Worm (Caenorhabditis elegans): ENCODE results near the gene srx-136.

The srx-136 gene

ce11 chrV:13816877-13817276, 40.4 kb upstream of the srx-136 start, which contains the start of gene F55B12.2:
Gene F55B12.2 (minus strand): TSS chrV:13816977.
- TF ChIP-seq unc-120 (tag; optimal IDR thresholded peaks at IDR 0.05; ENCODE audit: poor library complexity, severe bottlenecking) (no peak), ceh-83 (GFP tag; optimal IDR thresholded peaks at IDR 0.05) (no peak), ceh-43 (GFP tag; optimal IDR thresholded peaks at IDR 0.05) (no peak), lin-13 (tag; optimal IDR thresholded peaks at IDR 0.05) (no peak), ces-1 (GFP tag; optimal IDR thresholded peaks at IDR 0.05) (no peak), sptf-1 (tag; optimal IDR thresholded peaks at IDR 0.05) (no peak), flh-1 (GFP tag; optimal IDR thresholded peaks at IDR 0.05) (no peak), ceh-39 (tag; optimal IDR thresholded peaks at IDR 0.05) (no peak), cnd-1 (tag; optimal IDR thresholded peaks at IDR 0.05) (no peak), bed-3 (GFP tag; optimal IDR thresholded peaks at IDR 0.05) (no peak), ham-2 (GFP tag; optimal IDR thresholded peaks at IDR 0.05) (no peak), nhr-2 (tag; optimal IDR thresholded peaks at IDR 0.05) (no peak), nhr-28 (tag; optimal IDR thresholded peaks at IDR 0.05) (no peak), sem-2 (GFP tag; optimal IDR thresholded peaks at IDR 0.05) (no peak), snpc-4 (tag; optimal IDR thresholded peaks at IDR 0.05) (no peak), nhr-76 (tag; optimal IDR thresholded peaks at IDR 0.05) (no peak), lsy-2 (tag; optimal IDR thresholded peaks at IDR 0.05) (no peak), M03D4.4 (tag; optimal IDR thresholded peaks at IDR 0.05) (no peak), blmp-1 (tag; optimal IDR thresholded peaks at IDR 0.05) (no peak)

- TF ChIP-seq elt-3 (tag; optimal IDR thresholded peaks at IDR 0.05) (no peak), lsy-2 (tag; optimal IDR thresholded peaks at IDR 0.05) (peak; percentile 67), ceh-83 (GFP tag; optimal IDR thresholded peaks at IDR 0.05) (no peak), bed-3 (GFP tag; optimal IDR thresholded peaks at IDR 0.05) (no peak), sem-2 (GFP tag; optimal IDR thresholded peaks at IDR 0.05) (no peak), lin-13 (tag; optimal IDR thresholded peaks at IDR 0.05) (peak; percentile 61), elt-1 (tag; optimal IDR thresholded peaks at IDR 0.05; ENCODE audit: borderline replicate concordance, insufficient read depth) (no peak), zip-8 (tag; optimal IDR thresholded peaks at IDR 0.05) (no peak), sptf-1 (tag; optimal IDR thresholded peaks at IDR 0.05) (no peak), snpc-4 (tag; optimal IDR thresholded peaks at IDR 0.05) (no peak), nhr-237 (tag; optimal IDR thresholded peaks at IDR 0.05) (no peak), ceh-39 (tag; optimal IDR thresholded peaks at IDR 0.05) (no peak), ces-1 (GFP tag; optimal IDR thresholded peaks at IDR 0.05) (no peak), unc-120 (tag; optimal IDR thresholded peaks at IDR 0.05; ENCODE audit: poor library complexity, severe bottlenecking) (no peak), flh-1 (GFP tag; optimal IDR thresholded peaks at IDR 0.05) (no peak), hlh-1 (tag; optimal IDR thresholded peaks at IDR 0.05) (peak; percentile 51), ztf-11 (tag; optimal IDR thresholded peaks at IDR 0.05) (no peak), pha-4 (tag; optimal IDR thresholded peaks at IDR 0.05) (peak; percentile 60), unc-39 (tag; optimal IDR thresholded peaks at IDR 0.05) (no peak), lin-32 (GFP tag; optimal IDR thresholded peaks at IDR 0.05) (peak; percentile 55), nhr-76 (tag; optimal IDR thresholded peaks at IDR 0.05) (no peak), drap-1 (GFP tag; optimal IDR thresholded peaks at IDR 0.05) (peak; percentile 23), M03D4.4 (tag; optimal IDR thresholded peaks at IDR 0.05) (no peak), blmp-1 (tag; optimal IDR thresholded peaks at IDR 0.05) (no peak), nhr-28 (tag; optimal IDR thresholded peaks at IDR 0.05) (no peak), mep-1 (tag; optimal IDR thresholded peaks at IDR 0.05) (peak; percentile 63), nhr-2 (tag; optimal IDR thresholded peaks at IDR 0.05) (no peak), mls-2 (tag; optimal IDR thresholded peaks at IDR 0.05) (no peak), tbx-8 (GFP tag; optimal IDR thresholded peaks at IDR 0.05) (no peak), ceh-43 (GFP tag; optimal IDR thresholded peaks at IDR 0.05) (no peak)
Measured at ce11 chrV:13818824-13819408, 38.3 kb upstream of the srx-136 start, which contains the start of gene sel-10. Gene sel-10 (plus strand): TSS chrV:13819361.

DNA sequence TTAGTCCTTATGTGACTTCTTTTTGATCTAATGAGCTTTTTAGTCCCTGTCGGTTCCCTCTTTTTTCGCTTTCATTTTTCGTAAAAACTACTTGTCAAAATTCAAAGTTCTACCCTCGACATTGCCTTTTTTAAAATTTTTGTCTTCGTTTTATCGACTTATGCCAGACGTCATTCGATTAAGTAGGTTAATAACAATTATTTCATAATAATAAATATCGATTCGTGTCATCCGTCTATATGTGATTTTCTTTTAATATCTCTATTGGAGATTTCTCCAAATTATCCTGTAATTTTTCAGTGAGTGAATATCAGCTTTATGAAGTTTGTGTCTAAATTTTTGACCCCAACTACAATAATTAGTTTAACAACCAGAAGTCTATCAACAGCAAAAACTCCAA, 34.5 kb upstream of the srx-136 start, which contains the start of gene hpo-31:
Gene hpo-31 (plus strand): TSS at position 301 of the 400 bp plus-strand sequence.
- TF ChIP-seq elt-1 (tag; optimal IDR thresholded peaks at IDR 0.05; ENCODE audit: borderline replicate concordance, insufficient read depth) (no peak), ceh-83 (GFP tag; optimal IDR thresholded peaks at IDR 0.05) (no peak), hlh-1 (tag; optimal IDR thresholded peaks at IDR 0.05) (no peak), ces-1 (GFP tag; optimal IDR thresholded peaks at IDR 0.05) (no peak), ham-2 (GFP tag; optimal IDR thresholded peaks at IDR 0.05) (no peak)

ce11 chrV:13827920-13828319, 29.3 kb upstream of the srx-136 start, which contains the start of gene nrf-5:
Gene nrf-5 (plus strand): TSS chrV:13828267.
- TF ChIP-seq nhr-2 (tag; optimal IDR thresholded peaks at IDR 0.05) (no peak), hlh-1 (tag; optimal IDR thresholded peaks at IDR 0.05) (peak; percentile 64)

Data from whole organism, mixed stage, embryonic.